Fruit fly (Drosophila melanogaster) whole organism: ENCODE results near the gene Acp32CD.

ENCODE experiments used
- CG8478 ChIP-seq: fragments of >200 bp; optimal IDR thresholded peaks from 2 replicates; lab custom pipeline; 2018; ENCODE audit warnings: inconsistent platforms
- Dll ChIP-seq: fragments of >200 bp; optimal IDR thresholded peaks from 2 replicates; lab custom pipeline; 2017
- EcR ChIP-seq, 2 experiments: fragments of >200 bp; optimal IDR thresholded peaks; 2 replicates each; lab custom pipeline; 2017; ENCODE audit warnings: missing biosample characterization in 2 of 2, missing genetic modification characterization in 2 of 2, missing genetic modification reagents in 2 of 2
- pan ChIP-seq: fragments of >200 bp; optimal IDR thresholded peaks from 2 replicates; lab custom pipeline; 2017
- psq ChIP-seq: fragments of >200 bp; optimal IDR thresholded peaks from 2 replicates; lab custom pipeline; 2017
- usp ChIP-seq: fragments of >200 bp; optimal IDR thresholded peaks from 2 replicates; lab custom pipeline; 2017; ENCODE audit warnings: missing biosample characterization, missing genetic modification characterization, mixed read lengths

Acp32CD gene

DNA sequence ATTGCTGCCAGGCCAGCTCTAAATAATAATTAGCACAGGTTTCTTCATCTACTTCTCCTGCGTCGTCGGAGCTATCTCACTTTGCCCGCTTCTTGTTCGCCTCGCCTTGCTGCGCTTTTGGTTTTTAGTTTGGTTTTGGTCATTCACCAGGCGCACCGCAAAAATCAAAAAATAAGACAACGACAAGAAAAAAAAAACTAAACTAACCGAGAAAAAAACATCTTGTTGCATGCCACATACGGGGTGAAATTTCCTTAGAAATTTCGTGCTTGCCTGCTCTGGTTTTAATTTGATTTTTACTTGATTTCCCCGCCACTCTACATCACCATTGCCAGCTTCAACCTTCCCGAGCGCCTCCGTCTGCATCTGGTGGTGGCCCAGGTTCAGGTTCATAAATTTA lies 26.4 kb downstream of the Acp32CD start:
- TF ChIP-seq EcR (GFP tag; optimal IDR thresholded peaks at IDR 0.05; lab: Kevin White, UChicago) (no peak), usp (GFP tag; lab: Kevin White, UChicago) (no peak), psq (lab: Kevin White, UChicago) (no peak), Dll (lab: Kevin White, UChicago) (no peak), CG8478 (no peak), pan (no peak)

DNA sequence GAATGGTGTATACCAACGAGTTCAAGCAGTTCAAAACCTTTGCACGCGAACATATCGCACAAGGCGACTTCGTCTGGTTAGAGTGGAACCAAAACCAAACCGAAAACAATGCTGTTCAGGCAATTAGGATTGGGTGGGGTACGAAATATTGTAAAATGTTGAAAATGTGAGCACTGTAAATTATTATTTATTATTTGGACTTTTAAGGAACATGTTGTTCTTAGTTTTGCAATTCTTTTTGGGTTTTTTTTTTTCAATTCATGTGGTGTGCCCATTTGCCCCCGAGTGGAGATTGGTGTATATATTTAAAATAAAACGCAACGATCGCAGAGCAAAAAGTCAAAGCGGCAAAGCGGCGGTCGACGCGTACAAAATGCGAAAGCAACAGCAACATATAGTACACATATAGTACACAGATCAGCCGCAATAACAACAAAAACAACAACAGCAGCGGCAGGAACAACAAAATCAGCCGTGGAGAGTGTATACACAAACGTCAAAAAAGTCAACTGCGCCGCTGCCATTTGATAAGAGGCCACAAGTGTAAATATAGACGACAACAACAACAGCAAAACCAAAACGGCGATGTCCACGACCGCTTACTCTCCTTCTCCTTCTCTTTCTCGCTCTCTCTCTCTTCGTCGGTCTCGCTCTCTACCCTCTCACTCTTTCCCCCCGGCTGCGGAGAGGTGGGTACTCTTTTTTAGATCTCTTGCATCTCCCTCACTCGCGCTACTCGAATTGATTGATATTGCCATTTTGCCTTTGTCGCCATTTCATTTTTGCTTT lies 29.5 kb downstream of the Acp32CD start:
- TF ChIP-seq EcR (GFP tag; optimal IDR thresholded peaks at IDR 0.05; lab: Kevin White, UChicago) (peak; percentile 65 to 91), Dll (lab: Kevin White, UChicago) (peak; percentile 56), CG8478 (no peak), psq (lab: Kevin White, UChicago) (no peak), usp (GFP tag; lab: Kevin White, UChicago) (no peak)

dm6 chr2L:11045467-11045914 lies 30.1 kb downstream of the Acp32CD start:
- TF ChIP-seq CG8478 = no peak
- TF ChIP-seq usp (GFP tag; lab: Kevin White, UChicago) = no peak
- TF ChIP-seq EcR (GFP tag; optimal IDR thresholded peaks at IDR 0.05; lab: Kevin White, UChicago) = peak; percentile 5 to 49

DNA sequence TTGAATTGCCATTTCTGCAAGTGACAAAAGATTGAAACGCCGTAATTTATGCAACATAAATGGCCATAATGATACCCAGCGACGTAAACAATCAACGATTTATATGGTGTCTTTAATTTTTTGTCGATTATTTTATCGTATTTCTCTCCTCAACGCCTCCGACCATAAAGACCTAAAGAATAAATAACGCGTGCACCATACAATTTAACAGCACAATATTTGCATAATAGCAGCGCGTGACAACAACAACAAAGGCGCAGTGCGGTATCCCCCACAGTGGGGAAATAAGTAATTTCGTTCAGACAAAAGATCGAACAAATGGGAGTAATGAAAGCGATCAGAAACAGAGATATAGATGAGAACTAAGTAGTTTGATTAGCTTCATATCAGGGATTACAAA lies 30.6 kb downstream of the Acp32CD start:
- no peak for TF ChIP-seq EcR (GFP tag; optimal IDR thresholded peaks at IDR 0.05; lab: Kevin White, UChicago)
- no peak for TF ChIP-seq Dll (lab: Kevin White, UChicago)
- no peak for TF ChIP-seq pan
- TF ChIP-seq usp (GFP tag; lab: Kevin White, UChicago) = no peak
- no peak for TF ChIP-seq CG8478
- no peak for TF ChIP-seq psq (lab: Kevin White, UChicago)

DNA sequence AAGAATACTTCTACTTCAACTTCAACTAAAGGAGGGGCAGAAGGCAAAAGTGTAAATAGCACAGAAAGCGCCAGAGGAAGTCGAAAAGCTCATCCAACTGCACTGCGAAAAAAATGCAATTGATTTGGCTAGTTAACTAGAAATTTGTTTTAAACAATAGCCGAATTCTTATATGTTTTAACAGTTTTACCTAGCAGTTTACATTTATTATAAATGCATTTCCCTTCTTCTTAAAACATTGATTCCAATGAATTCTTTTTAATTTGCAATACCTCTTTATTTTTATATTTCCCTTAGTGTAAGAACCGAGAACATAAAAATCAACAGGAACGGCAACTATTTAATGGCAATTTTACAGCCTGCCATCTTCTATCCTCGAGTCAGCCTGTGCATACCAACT lies 32.9 kb downstream of the Acp32CD start:
- TF ChIP-seq pan (no peak), psq (lab: Kevin White, UChicago) (no peak), Dll (lab: Kevin White, UChicago) (no peak), EcR (GFP tag; optimal IDR thresholded peaks at IDR 0.05; lab: Kevin White, UChicago) (no peak), usp (GFP tag; lab: Kevin White, UChicago) (no peak), CG8478 (no peak)

DNA sequence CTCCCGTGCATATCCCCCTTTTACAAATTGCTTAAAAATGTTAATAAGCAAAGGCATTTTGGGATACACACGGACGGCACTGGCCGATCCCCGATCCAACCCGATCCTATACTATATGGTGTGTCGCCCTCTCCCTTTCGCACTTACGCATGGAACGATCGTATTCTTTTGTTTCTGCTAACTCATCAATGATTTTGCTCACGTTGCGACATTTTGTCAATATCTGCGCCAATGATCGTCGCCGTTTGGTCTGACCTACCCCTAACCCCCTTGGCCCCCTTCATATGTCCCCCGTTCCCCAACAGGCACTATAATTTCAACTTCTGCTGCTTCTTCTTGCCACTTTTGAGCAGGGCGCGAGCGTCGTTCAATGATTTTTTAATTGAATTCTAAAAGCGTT lies 34.3 kb downstream of the Acp32CD start:
- TF ChIP-seq Dll (lab: Kevin White, UChicago) (no peak), psq (lab: Kevin White, UChicago) (no peak), usp (GFP tag; lab: Kevin White, UChicago) (no peak)

- TF ChIP-seq psq (lab: Kevin White, UChicago) = no peak
- no peak for TF ChIP-seq usp (GFP tag; lab: Kevin White, UChicago)
- TF ChIP-seq EcR (GFP tag; optimal IDR thresholded peaks at IDR 0.05; lab: Kevin White, UChicago) = no peak
- TF ChIP-seq CG8478 = no peak
- TF ChIP-seq pan = no peak
- peak; percentile 53 for TF ChIP-seq Dll (lab: Kevin White, UChicago)
Observed at dm6 chr2L:11051644-11052492, 36.4 kb downstream of the Acp32CD start.

DNA sequence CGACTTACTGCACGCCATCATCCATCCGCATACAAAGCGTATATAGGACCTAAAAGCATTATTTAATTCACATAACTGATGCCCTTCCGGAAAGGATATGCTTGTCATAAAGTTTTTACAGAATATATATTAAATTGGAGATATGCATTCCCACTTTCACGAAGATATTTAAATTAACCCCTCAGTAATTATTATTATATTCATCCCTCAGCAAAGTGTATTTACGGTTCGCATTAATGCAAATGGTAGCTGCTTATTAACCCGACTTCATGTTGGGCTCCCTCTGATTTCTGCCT lies 37.0 kb downstream of the Acp32CD start:
- TF ChIP-seq usp (GFP tag; lab: Kevin White, UChicago) = no peak
- no peak for TF ChIP-seq Dll (lab: Kevin White, UChicago)
- TF ChIP-seq EcR (GFP tag; optimal IDR thresholded peaks at IDR 0.05; lab: Kevin White, UChicago) = no peak
- no peak for TF ChIP-seq psq (lab: Kevin White, UChicago)
- no peak for TF ChIP-seq CG8478
- no peak for TF ChIP-seq pan

DNA sequence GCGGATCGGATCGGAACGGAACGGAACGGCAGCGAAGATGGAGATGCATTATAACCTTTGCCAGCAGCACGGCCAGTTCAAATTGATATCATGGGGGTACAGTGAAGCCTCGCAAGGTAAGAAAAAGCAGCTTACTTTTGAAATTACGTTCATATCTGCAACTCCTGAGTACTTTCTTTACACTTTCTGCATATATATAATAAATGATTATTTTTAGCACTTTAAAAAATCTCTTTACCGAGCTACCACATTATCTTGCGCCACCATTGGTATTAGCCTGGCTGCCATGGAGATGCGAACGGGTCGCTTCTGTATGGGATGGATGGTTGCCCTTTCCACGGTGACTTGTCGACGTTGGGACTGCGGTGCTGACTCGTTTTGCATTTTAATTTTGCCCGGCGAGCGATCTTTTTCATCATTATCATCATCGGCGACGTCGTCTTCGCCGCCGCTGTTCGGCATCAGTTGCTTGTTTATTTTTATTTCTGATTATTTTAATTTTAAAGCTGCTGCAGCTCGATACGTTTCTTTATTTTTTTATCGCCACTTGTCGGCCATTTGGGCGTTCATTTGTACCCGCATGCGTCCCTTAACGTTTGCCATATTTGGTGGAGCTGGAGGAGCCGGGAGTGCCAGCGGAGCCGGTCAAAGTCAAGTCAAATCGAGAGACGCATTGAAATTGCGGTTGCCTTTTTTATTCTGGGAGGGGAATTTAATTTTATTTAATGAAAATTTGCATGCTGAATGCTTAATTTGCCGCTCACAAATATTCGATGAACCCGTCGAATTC lies 37.8 kb downstream of the Acp32CD start:
- TF ChIP-seq pan = no peak
- no peak for TF ChIP-seq usp (GFP tag; lab: Kevin White, UChicago)
- no peak for TF ChIP-seq psq (lab: Kevin White, UChicago)
- no peak for TF ChIP-seq CG8478
- TF ChIP-seq Dll (lab: Kevin White, UChicago) = no peak
- no peak for TF ChIP-seq EcR (GFP tag; optimal IDR thresholded peaks at IDR 0.05; lab: Kevin White, UChicago)

DNA sequence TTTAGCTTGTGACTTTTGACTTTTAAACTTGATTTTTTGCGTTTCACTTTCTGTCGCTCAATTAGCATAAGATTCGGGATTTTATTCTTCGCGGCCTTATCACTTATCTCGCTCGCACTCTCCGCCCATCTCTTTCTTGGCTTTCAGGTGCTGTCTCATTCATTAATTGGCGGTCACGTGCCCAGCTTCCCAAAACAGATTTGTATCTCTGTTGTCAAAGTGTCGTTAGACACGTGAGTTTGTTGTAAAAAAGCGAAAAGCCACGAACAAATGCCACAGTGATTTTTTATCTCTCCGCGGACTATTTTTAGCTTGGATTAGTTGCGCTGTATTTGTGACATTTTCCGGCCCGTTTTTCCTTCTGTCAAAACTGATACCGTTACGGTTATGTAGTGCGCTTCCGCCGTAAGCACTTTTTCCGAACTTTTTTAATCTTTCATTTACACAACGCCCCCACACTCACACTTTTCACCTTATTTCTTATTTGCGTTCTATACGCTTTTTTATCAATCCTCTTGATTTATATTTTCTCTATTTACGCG lies 41.4 kb downstream of the Acp32CD start:
- no peak for TF ChIP-seq psq (lab: Kevin White, UChicago)
- no peak for TF ChIP-seq usp (GFP tag; lab: Kevin White, UChicago)
- no peak for TF ChIP-seq CG8478
- no peak for TF ChIP-seq Dll (lab: Kevin White, UChicago)
- no peak for TF ChIP-seq pan
- TF ChIP-seq EcR (GFP tag; optimal IDR thresholded peaks at IDR 0.05; lab: Kevin White, UChicago) = no peak

DNA sequence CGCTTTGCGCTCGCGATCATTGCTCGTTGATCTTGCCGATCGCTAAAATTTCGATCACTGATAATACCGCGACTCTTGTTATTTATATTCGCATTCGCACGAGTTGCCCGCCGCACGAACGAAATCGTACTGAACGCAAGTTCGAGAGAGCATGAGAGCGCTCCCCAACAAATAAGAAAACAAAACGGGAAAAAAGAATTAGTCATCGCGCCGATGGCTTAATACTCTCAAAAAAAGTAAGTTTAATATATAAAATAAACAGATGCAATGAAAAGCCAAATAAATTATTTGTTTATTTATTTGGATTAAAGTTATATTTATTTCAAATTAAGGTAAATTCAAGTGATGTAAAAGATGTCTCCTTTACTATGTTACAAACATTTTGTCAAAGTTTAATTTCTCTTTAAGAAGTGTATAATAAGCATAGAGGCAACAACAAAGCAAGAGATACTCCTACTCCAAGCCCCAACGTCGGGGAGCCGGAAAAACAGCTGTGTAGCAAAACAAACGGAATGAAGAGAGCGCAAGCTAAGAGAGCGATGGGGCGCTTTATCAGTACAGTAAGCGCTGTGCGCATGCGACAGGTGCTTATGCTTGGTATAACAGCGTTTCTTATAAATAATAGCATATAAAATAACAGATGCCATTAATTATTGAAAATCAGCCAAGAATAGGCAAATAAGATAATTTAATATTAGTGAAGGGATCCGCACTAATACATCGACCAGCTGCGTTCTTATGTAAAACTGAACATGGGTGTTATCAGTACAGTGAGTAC lies 42.1 kb downstream of the Acp32CD start:
- no peak for TF ChIP-seq EcR (GFP tag; optimal IDR thresholded peaks at IDR 0.05; lab: Kevin White, UChicago)
- TF ChIP-seq pan = no peak
- TF ChIP-seq CG8478 = no peak
- no peak for TF ChIP-seq psq (lab: Kevin White, UChicago)
- no peak for TF ChIP-seq Dll (lab: Kevin White, UChicago)
- TF ChIP-seq usp (GFP tag; lab: Kevin White, UChicago) = no peak
